Worm (Caenorhabditis elegans): ENCODE data around the gene F55B11.4.

DNA sequence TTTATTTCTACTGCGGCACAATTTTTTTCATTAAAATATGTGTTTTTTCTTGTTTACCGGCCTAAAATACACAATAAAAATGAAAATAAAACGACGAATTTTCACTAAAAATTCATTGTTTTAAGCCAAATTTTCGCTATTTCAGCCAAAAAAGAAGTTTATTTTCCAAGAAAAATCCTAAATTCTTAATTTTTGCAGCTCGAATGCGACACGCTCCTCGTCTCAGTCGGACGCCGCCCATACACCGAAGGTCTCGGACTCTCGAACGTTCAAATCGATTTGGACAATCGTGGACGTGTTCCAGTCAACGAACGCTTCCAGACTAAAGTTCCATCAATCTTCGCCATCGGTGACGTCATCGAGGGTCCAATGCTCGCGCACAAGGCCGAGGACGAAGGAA, 35.3 kb upstream of the F55B11.4 start:
- no peak for TF ChIP-seq him-1 (tag; optimal IDR thresholded peaks at IDR 0.05)
- TF ChIP-seq W03F9.2 (tag; optimal IDR thresholded peaks at IDR 0.05) = no peak
- TF ChIP-seq dao-5 (tag; optimal IDR thresholded peaks at IDR 0.05) = no peak
